Fruit fly (Drosophila melanogaster) whole organism, wandering third instar larva: ENCODE measurements around the gene Cyp4ac2.

ENCODE experiments used
- Abd-B ChIP-seq: fragments of >200 bp; optimal IDR thresholded peaks from 2 replicates; lab custom pipeline; 2017; ENCODE audit warnings: missing biosample characterization, missing genetic modification characterization
- lola ChIP-seq: fragments of >200 bp; optimal IDR thresholded peaks from 2 replicates; lab custom pipeline; 2017; ENCODE audit warnings: missing biosample characterization, missing genetic modification characterization
- pan ChIP-seq: fragments of >200 bp; optimal IDR thresholded peaks from 2 replicates; lab custom pipeline; 2017

dm6 chr2L:5242194-5242914, 23.8 kb upstream of the Cyp4ac2 start:
- no peak for TF ChIP-seq Abd-B (GFP tag; lab: Kevin White, UChicago)
- no peak for TF ChIP-seq pan (lab: Kevin White, UChicago)
- no peak for TF ChIP-seq lola (GFP tag; lab: Kevin White, UChicago)
